Worm (Caenorhabditis elegans) whole organism, late embryonic: ENCODE data around the gene F31B9.7.

Experiments used
- C08G9.2 ChIP-seq: sonication (generic microtip); optimal IDR thresholded peaks from 2 replicates; lab custom pipeline; 2016; ENCODE audit warnings: mild to moderate bottlenecking, missing genetic modification characterization, moderate library complexity, missing compliant biosample characterization
- C38D4.7 ChIP-seq: fragments of 200-800 bp; sonication (Bioruptor generic); optimal IDR thresholded peaks from 2 replicates; lab custom pipeline; 2018; ENCODE audit warnings: mild to moderate bottlenecking, missing genetic modification characterization, moderate library complexity, missing compliant biosample characterization
- T23F11.4 ChIP-seq: fragments of 200-800 bp; sonication (Bioruptor generic); optimal IDR thresholded peaks from 2 replicates; lab custom pipeline; 2018; ENCODE audit warnings: mild to moderate bottlenecking, missing genetic modification characterization, missing compliant biosample characterization
- Y22D7AL.16 ChIP-seq: sonication (generic microtip); optimal IDR thresholded peaks from 2 replicates; lab custom pipeline; 2016; ENCODE audit warnings: missing genetic modification characterization, missing compliant biosample characterization
- ahr-1 ChIP-seq: sonication (generic microtip); optimal IDR thresholded peaks from 2 replicates; lab custom pipeline; 2016; ENCODE audit warnings: missing genetic modification characterization, missing compliant biosample characterization
- ama-1 ChIP-seq: fragments of 150-350 bp; optimal IDR thresholded peaks from 2 replicates; lab custom pipeline; 2014
- ceh-18 ChIP-seq: sonication (generic microtip); optimal IDR thresholded peaks from 2 replicates; lab custom pipeline; 2016; ENCODE audit warnings: missing genetic modification characterization, missing compliant biosample characterization
- ceh-19 ChIP-seq: fragments of 200-800 bp; sonication (Bioruptor generic); optimal IDR thresholded peaks from 2 replicates; lab custom pipeline; 2018; ENCODE audit warnings: mild to moderate bottlenecking, missing genetic modification characterization, missing compliant biosample characterization
- ceh-22 ChIP-seq: sonication (generic microtip); optimal IDR thresholded peaks from 2 replicates; lab custom pipeline; 2017; ENCODE audit warnings: missing biosample characterization, missing genetic modification characterization
- ceh-24 ChIP-seq: sonication (generic microtip); optimal IDR thresholded peaks from 2 replicates; lab custom pipeline; 2016; ENCODE audit warnings: mild to moderate bottlenecking, missing genetic modification characterization, missing compliant biosample characterization
- ceh-30 ChIP-seq: fragments of 150-350 bp; optimal IDR thresholded peaks from 2 replicates; lab custom pipeline; 2014; ENCODE audit warnings: missing biosample characterization, missing genetic modification characterization
- ceh-31 ChIP-seq: sonication (generic microtip); optimal IDR thresholded peaks from 2 replicates; lab custom pipeline; 2016; ENCODE audit warnings: missing genetic modification characterization, missing compliant biosample characterization
- ceh-45 ChIP-seq: fragments of 200-800 bp; sonication (Bioruptor generic); IDR thresholded peaks from 2 replicates; pipeline ENCODE4 v1.3.6; 2022; ENCODE audit warnings: missing genetic modification reagents, missing genetic modification characterization, missing compliant biosample characterization
- ceh-48 ChIP-seq: sonication (generic microtip); optimal IDR thresholded peaks from 2 replicates; lab custom pipeline; 2016; ENCODE audit warnings: missing genetic modification characterization, inconsistent platforms, missing compliant biosample characterization
- ceh-6 ChIP-seq: fragments of 200-800 bp; sonication (Bioruptor generic); optimal IDR thresholded peaks from 2 replicates; lab custom pipeline; 2018; ENCODE audit warnings: mild to moderate bottlenecking, missing genetic modification characterization, missing compliant biosample characterization
- che-1 ChIP-seq: sonication (generic microtip); optimal IDR thresholded peaks from 2 replicates; lab custom pipeline; 2016; ENCODE audit warnings: mild to moderate bottlenecking, missing genetic modification characterization, missing compliant biosample characterization
- dve-1 ChIP-seq: sonication (generic microtip); optimal IDR thresholded peaks from 2 replicates; lab custom pipeline; 2017; ENCODE audit warnings: antibody characterized with exemption, mild to moderate bottlenecking, missing genetic modification characterization, missing compliant biosample characterization
- elt-2 ChIP-seq: sonication (generic microtip); optimal IDR thresholded peaks from 2 replicates; lab custom pipeline; 2016; ENCODE audit warnings: missing genetic modification reagents, missing genetic modification characterization, missing compliant biosample characterization
- ets-4 ChIP-seq: sonication (generic microtip); optimal IDR thresholded peaks from 2 replicates; lab custom pipeline; 2016; ENCODE audit warnings: missing genetic modification characterization, missing compliant biosample characterization
- eyg-1 ChIP-seq: sonication (generic microtip); optimal IDR thresholded peaks from 2 replicates; lab custom pipeline; 2016; ENCODE audit warnings: missing genotype, missing genetic modification characterization, missing compliant biosample characterization
- gmeb-2 ChIP-seq: sonication (generic microtip); optimal IDR thresholded peaks from 2 replicates; lab custom pipeline; 2016; ENCODE audit warnings: missing genetic modification characterization, inconsistent platforms, missing compliant biosample characterization
- hlh-30 ChIP-seq: sonication (generic microtip); optimal IDR thresholded peaks from 2 replicates; lab custom pipeline; 2017; ENCODE audit warnings: antibody characterized with exemption, missing genetic modification characterization, missing compliant biosample characterization; ENCODE audit not compliant: insufficient read depth
- hlh-8 ChIP-seq: sonication (generic microtip); optimal IDR thresholded peaks from 2 replicates; lab custom pipeline; 2016; ENCODE audit warnings: missing genotype, missing genetic modification characterization, missing compliant biosample characterization
- madf-2 ChIP-seq: sonication (generic microtip); optimal IDR thresholded peaks from 2 replicates; lab custom pipeline; 2017; ENCODE audit warnings: missing genetic modification characterization, missing compliant biosample characterization
- nhr-11 ChIP-seq: fragments of 150-350 bp; optimal IDR thresholded peaks from 2 replicates; lab custom pipeline; 2014; ENCODE audit warnings: missing biosample characterization, missing genetic modification characterization
- nhr-232 ChIP-seq: sonication (generic microtip); optimal IDR thresholded peaks from 2 replicates; lab custom pipeline; 2016; ENCODE audit warnings: missing genetic modification characterization, missing compliant biosample characterization
- pag-3 ChIP-seq: sonication (generic microtip); optimal IDR thresholded peaks from 2 replicates; lab custom pipeline; 2016; ENCODE audit warnings: missing compliant biosample characterization, missing genetic modification characterization, borderline replicate concordance
- pat-9 ChIP-seq: fragments of 200-800 bp; sonication (Bioruptor generic); optimal IDR thresholded peaks from 2 replicates; lab custom pipeline; 2018; ENCODE audit warnings: mild to moderate bottlenecking, missing genetic modification characterization, moderate library complexity, missing compliant biosample characterization
- pax-1 ChIP-seq: fragments of 150-350 bp; optimal IDR thresholded peaks from 2 replicates; lab custom pipeline; 2014; ENCODE audit warnings: missing biosample characterization, missing genetic modification characterization
- pha-2 ChIP-seq: sonication (generic microtip); optimal IDR thresholded peaks from 2 replicates; lab custom pipeline; 2017; ENCODE audit warnings: mild to moderate bottlenecking, missing genetic modification characterization, missing compliant biosample characterization
- pqm-1 ChIP-seq: sonication (generic microtip); optimal IDR thresholded peaks from 2 replicates; lab custom pipeline; 2016; ENCODE audit warnings: missing genetic modification characterization, missing compliant biosample characterization
- sox-2 ChIP-seq: fragments of 200-800 bp; sonication (Bioruptor generic); IDR thresholded peaks from 2 replicates; pipeline ENCODE4 v1.3.6; 2022; ENCODE audit warnings: missing genetic modification reagents, missing genetic modification characterization, missing compliant biosample characterization
- syd-9 ChIP-seq: sonication (generic microtip); optimal IDR thresholded peaks from 2 replicates; lab custom pipeline; 2016; ENCODE audit warnings: mild to moderate bottlenecking, missing genetic modification characterization, moderate library complexity, missing compliant biosample characterization
- unc-3 ChIP-seq, 2 experiments: fragments of 200-800 bp in 1 of 2; sonication (Bioruptor generic) in 1 of 2; sonication (generic microtip) in 1 of 2; conservative IDR thresholded peaks in 1 of 2; optimal IDR thresholded peaks in 1 of 2; 2 replicates each; pipeline versions ENCODE4 v1.3.6 to Lab custom; 2016 to 2022; ENCODE audit warnings: missing compliant biosample characterization in 2 of 2, missing genetic modification characterization in 2 of 2, missing genetic modification reagents in 1 of 2
- unc-42 ChIP-seq: sonication (generic microtip); optimal IDR thresholded peaks from 2 replicates; lab custom pipeline; 2016; ENCODE audit warnings: missing genotype, missing genetic modification characterization, missing compliant biosample characterization
- unc-55 ChIP-seq: sonication (generic microtip); optimal IDR thresholded peaks from 2 replicates; lab custom pipeline; 2017; ENCODE audit warnings: missing biosample characterization, missing genetic modification reagents, missing genetic modification characterization
- unc-86 ChIP-seq: sonication (generic microtip); optimal IDR thresholded peaks from 2 replicates; lab custom pipeline; 2016; ENCODE audit warnings: missing genetic modification characterization, missing compliant biosample characterization

The F31B9.7 gene

DNA sequence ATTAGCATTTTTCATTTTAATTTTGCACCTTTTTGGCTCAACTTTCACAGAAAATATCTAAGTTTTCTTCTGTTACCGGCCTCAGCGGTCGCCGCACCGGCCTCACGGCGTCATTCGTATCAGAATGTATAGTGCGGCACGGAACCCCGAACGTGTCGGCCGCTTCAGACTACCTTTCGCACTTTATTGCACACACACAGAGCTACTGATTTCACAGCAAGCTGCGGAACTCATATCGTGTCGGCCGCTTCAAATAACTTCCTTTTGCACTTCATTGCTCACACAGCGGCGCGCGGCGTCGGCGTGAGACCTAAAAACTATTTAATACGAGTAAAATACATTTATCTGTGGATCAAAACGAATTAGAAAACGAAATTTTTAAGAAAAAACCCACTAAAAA lies 35.0 kb upstream of the F31B9.7 start:
- TF ChIP-seq unc-42, result no peak
- TF ChIP-seq pag-3 (tag; lab: Kevin White, UChicago), result no peak
- no peak for TF ChIP-seq sox-2 (GFP tag; lab: Robert Waterston, UW)
- TF ChIP-seq pat-9 (tag; lab: Kevin White, UChicago), result no peak
- no peak for TF ChIP-seq ceh-45 (GFP tag; lab: Robert Waterston, UW)
- TF ChIP-seq unc-3 (GFP tag; conservative IDR thresholded peaks at IDR 0.05; lab: Robert Waterston, UW), result no peak
- TF ChIP-seq unc-3 (tag; optimal IDR thresholded peaks at IDR 0.05; lab: Kevin White, UChicago), result no peak
- no peak for TF ChIP-seq ceh-6 (GFP tag; lab: Kevin White, UChicago)
- TF ChIP-seq nhr-11 (tag; lab: Kevin White, UChicago), result no peak
- TF ChIP-seq pax-1 (tag; lab: Kevin White, UChicago), result no peak
- TF ChIP-seq nhr-232 (tag; lab: Kevin White, UChicago), result no peak
- no peak for TF ChIP-seq pha-2 (tag; lab: Kevin White, UChicago)
- TF ChIP-seq ets-4 (tag; lab: Kevin White, UChicago), result no peak
- no peak for TF ChIP-seq unc-55 (GFP tag; lab: Kevin White, UChicago)
- no peak for TF ChIP-seq C38D4.7 (GFP tag; lab: Kevin White, UChicago)
- TF ChIP-seq T23F11.4 (GFP tag; lab: Kevin White, UChicago), result no peak

DNA sequence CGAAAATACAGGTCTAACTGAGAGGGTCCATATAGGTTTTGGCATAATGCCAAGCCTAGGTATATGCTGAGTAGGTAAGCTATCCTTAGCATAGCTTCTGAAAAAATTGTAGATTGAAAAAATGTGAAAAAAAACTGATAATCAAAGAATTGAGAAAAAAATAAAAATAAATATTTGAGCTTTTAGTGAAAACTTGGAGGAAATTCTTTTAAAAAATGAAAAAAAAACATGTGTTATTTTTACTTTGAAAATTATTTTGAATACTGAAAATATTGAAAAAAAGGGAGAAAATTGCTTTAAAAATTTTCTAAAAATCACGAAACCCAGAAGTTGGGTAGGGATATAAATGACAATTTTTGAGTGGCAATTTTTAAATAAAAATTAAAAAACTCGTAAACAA lies 32.0 kb upstream of the F31B9.7 start, which contains the start of gene F53H4.3:
Gene F53H4.3, minus strand, starts transcription at position 101 of the 400 bp plus-strand sequence.
- TF ChIP-seq elt-2 (tag; lab: Kevin White, UChicago), result no peak
- TF ChIP-seq hlh-8 (tag; lab: Kevin White, UChicago), result no peak
- no peak for TF ChIP-seq ceh-22 (tag; lab: Kevin White, UChicago)
- no peak for TF ChIP-seq eyg-1
- TF ChIP-seq dve-1, result no peak
- TF ChIP-seq syd-9, result no peak
- TF ChIP-seq hlh-30, result no peak
- no peak for TF ChIP-seq ets-4 (tag; lab: Kevin White, UChicago)
- no peak for TF ChIP-seq unc-55 (GFP tag; lab: Kevin White, UChicago)
- no peak for TF ChIP-seq C08G9.2 (tag; lab: Kevin White, UChicago)

DNA sequence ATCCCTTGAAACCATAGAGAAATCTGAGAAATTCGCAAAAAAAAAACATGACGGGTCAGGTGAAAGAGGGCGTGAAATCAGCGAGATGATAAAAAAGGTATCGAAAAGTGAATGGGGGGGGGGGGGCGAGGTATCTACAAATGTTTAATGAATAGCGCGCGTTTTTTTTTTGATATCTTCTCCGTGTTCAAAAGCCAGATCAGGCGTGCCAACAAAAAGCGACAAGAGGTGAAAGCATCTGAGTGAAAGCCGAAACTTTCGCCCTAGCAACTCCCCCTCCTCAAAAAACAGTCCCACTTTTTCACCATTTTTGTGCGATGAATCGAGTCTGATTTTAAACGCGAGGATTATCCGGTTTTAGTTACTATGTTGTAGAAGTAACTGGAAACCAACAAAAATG lies 31.5 kb upstream of the F31B9.7 start:
- TF ChIP-seq ceh-31 (tag; lab: Kevin White, UChicago), result no peak
- TF ChIP-seq pax-1 (tag; lab: Kevin White, UChicago), result no peak
- no peak for TF ChIP-seq unc-86 (tag; lab: Kevin White, UChicago)
- no peak for TF ChIP-seq che-1 (tag; lab: Kevin White, UChicago)
- TF ChIP-seq ahr-1, result no peak
- no peak for TF ChIP-seq ceh-19 (GFP tag; lab: Kevin White, UChicago)
- TF ChIP-seq ceh-24 (tag; lab: Kevin White, UChicago), result no peak
- no peak for TF ChIP-seq ama-1
- no peak for TF ChIP-seq ets-4 (tag; lab: Kevin White, UChicago)
- no peak for TF ChIP-seq Y22D7AL.16 (tag; lab: Kevin White, UChicago)
- no peak for TF ChIP-seq gmeb-2 (tag; lab: Kevin White, UChicago)
- no peak for TF ChIP-seq madf-2 (tag; lab: Kevin White, UChicago)
- no peak for TF ChIP-seq pag-3 (tag; lab: Kevin White, UChicago)
- no peak for TF ChIP-seq nhr-11 (tag; lab: Kevin White, UChicago)
- TF ChIP-seq pqm-1 (tag; lab: Kevin White, UChicago), result no peak
- TF ChIP-seq pha-2 (tag; lab: Kevin White, UChicago), result no peak
- TF ChIP-seq ceh-48 (tag; lab: Kevin White, UChicago), result no peak
- no peak for TF ChIP-seq ceh-30 (tag; lab: Kevin White, UChicago)
- TF ChIP-seq, all 69 proteins: peak for 0

DNA sequence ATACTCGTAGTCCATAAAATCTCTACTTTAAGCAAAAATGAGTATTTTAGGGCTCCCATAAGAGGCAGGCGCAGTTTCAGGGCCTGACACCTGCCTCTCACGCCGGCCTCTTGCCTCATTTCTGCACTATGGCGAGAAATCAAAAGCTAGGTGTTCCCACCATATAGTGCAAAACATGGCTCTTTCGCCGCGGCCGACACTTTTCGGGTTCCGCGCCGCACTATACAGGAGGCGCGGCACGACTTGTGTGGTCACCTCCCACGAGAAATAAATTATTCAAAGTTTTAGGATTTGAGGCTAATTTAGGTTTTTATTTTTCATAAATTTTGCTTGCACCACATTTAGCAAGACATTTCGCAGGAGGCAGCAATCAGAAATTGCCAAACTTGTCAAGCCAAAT lies 26.9 kb upstream of the F31B9.7 start:
- TF ChIP-seq madf-2 (tag; lab: Kevin White, UChicago), result no peak
- no peak for TF ChIP-seq ceh-18 (tag; lab: Kevin White, UChicago)
